Fruit fly (Drosophila melanogaster) whole organism, pupa: ENCODE results near the gene NimA.

ENCODE experiments used
- CG10348 ChIP-seq: fragments of 200-800 bp; sonication (Bioruptor generic); IDR thresholded peaks from 2 replicates; pipeline ENCODE4 v1.3.6; 2022; ENCODE audit warnings: missing biosample characterization, missing genetic modification characterization
- CG12605 ChIP-seq: fragments of 200-800 bp; sonication (Bioruptor generic); IDR thresholded peaks from 2 replicates; pipeline ENCODE4 v1.3.6; 2022; ENCODE audit warnings: missing biosample characterization, missing genetic modification characterization
- CG13204 ChIP-seq: fragments of 200-800 bp; sonication (Bioruptor generic); optimal IDR thresholded peaks from 2 replicates; lab custom pipeline; 2018; ENCODE audit warnings: missing biosample characterization, mild to moderate bottlenecking, missing genetic modification characterization, moderate library complexity
- CG14655 ChIP-seq: fragments of 200-800 bp; sonication (Bioruptor generic); optimal IDR thresholded peaks from 3 replicates; lab custom pipeline; 2017; ENCODE audit warnings: mild to moderate bottlenecking, missing biosample characterization, missing genetic modification reagents, missing genetic modification characterization
- CG15710 ChIP-seq: fragments of 200-800 bp; sonication (Bioruptor generic); optimal IDR thresholded peaks from 2 replicates; lab custom pipeline; 2018; ENCODE audit warnings: missing biosample characterization, mild to moderate bottlenecking, missing genetic modification characterization, moderate library complexity
- CG17806 ChIP-seq: fragments of 200-800 bp; sonication (Bioruptor generic); optimal IDR thresholded peaks from 2 replicates; lab custom pipeline; 2018; ENCODE audit warnings: missing biosample characterization, mild to moderate bottlenecking, missing genetic modification characterization, moderate library complexity
- CG32121 ChIP-seq: fragments of 200-800 bp; sonication (Bioruptor generic); IDR thresholded peaks from 2 replicates; pipeline ENCODE4 v1.3.6; 2022; ENCODE audit warnings: missing biosample characterization, missing genetic modification characterization
- CG34367 ChIP-seq: fragments of 200-800 bp; sonication (Bioruptor generic); optimal IDR thresholded peaks from 2 replicates; lab custom pipeline; 2018; ENCODE audit warnings: missing biosample characterization, mild to moderate bottlenecking, missing genetic modification characterization
- CG4496 ChIP-seq: fragments of 200-800 bp; sonication (Bioruptor generic); IDR thresholded peaks from 3 replicates; pipeline ENCODE4 v1.3.6; 2022; ENCODE audit warnings: missing biosample characterization, missing genetic modification characterization
- CG8159 ChIP-seq: fragments of 200-800 bp; sonication (Bioruptor generic); optimal IDR thresholded peaks from 3 replicates; lab custom pipeline; 2018; ENCODE audit warnings: missing biosample characterization, mild to moderate bottlenecking, missing genetic modification characterization, moderate library complexity
- CG8301 ChIP-seq: fragments of 200-800 bp; sonication (Bioruptor generic); optimal IDR thresholded peaks from 2 replicates; lab custom pipeline; 2018; ENCODE audit warnings: missing biosample characterization, mild to moderate bottlenecking, missing genetic modification characterization
- CG9948 ChIP-seq: fragments of 200-800 bp; sonication (Bioruptor generic); optimal IDR thresholded peaks from 2 replicates; lab custom pipeline; 2018; ENCODE audit warnings: missing biosample characterization, mild to moderate bottlenecking, missing genetic modification characterization, moderate library complexity
- D1 ChIP-seq: fragments of 200-800 bp; sonication (Bioruptor generic); optimal IDR thresholded peaks from 2 replicates; lab custom pipeline; 2018; ENCODE audit warnings: missing biosample characterization, mild to moderate bottlenecking, missing genetic modification characterization, moderate library complexity
- EcR ChIP-seq: fragments of 200-800 bp; sonication (Bioruptor generic); optimal IDR thresholded peaks from 3 replicates; lab custom pipeline; 2019; ENCODE audit warnings: missing biosample characterization, missing genetic modification characterization, mild to moderate bottlenecking, moderate library complexity, missing genetic modification reagents
- Ets98B ChIP-seq: fragments of 200-800 bp; sonication (Bioruptor generic); IDR thresholded peaks from 2 replicates; pipeline ENCODE4 v1.3.6; 2022; ENCODE audit warnings: missing biosample characterization, missing genetic modification characterization
- Pif1A ChIP-seq: fragments of 200-800 bp; sonication (Bioruptor generic); optimal IDR thresholded peaks from 3 replicates; lab custom pipeline; 2016; ENCODE audit warnings: missing biosample characterization, missing genetic modification characterization
- Pif1B ChIP-seq: fragments of 200-800 bp; sonication (Bioruptor generic); optimal IDR thresholded peaks from 3 replicates; lab custom pipeline; 2016; ENCODE audit warnings: missing biosample characterization, missing genetic modification characterization
- Snoo ChIP-seq: fragments of 200-800 bp; sonication (Bioruptor generic); optimal IDR thresholded peaks from 3 replicates; lab custom pipeline; 2017; ENCODE audit warnings: missing biosample characterization, mild to moderate bottlenecking, missing genetic modification characterization, inconsistent platforms
- fd96Ca ChIP-seq: fragments of 200-800 bp; sonication (Bioruptor generic); IDR thresholded peaks from 3 replicates; pipeline ENCODE4 v1.3.6; 2022; ENCODE audit warnings: missing biosample characterization, missing genetic modification characterization
- gl ChIP-seq: fragments of 200-800 bp; sonication (Bioruptor generic); optimal IDR thresholded peaks from 2 replicates; lab custom pipeline; 2018; ENCODE audit warnings: missing biosample characterization, mild to moderate bottlenecking, missing genetic modification characterization
- rn ChIP-seq: fragments of 200-800 bp; sonication (Bioruptor generic); IDR thresholded peaks from 2 replicates; pipeline ENCODE4 v1.3.6; 2022; ENCODE audit warnings: missing biosample characterization, missing genetic modification characterization

NimA gene

dm6 chr2L:13960399-13960798 is 3.1 kb downstream of the NimA start:
- no peak for TF ChIP-seq CG32121
- no peak for TF ChIP-seq rn
- no peak for TF ChIP-seq CG9948 (tag; lab: Kevin White, UChicago)
- no peak for TF ChIP-seq CG14655 (GFP tag; lab: Kevin White, UChicago)
- no peak for TF ChIP-seq CG10348 (GFP tag; lab: Robert Waterston, UW)
- no peak for TF ChIP-seq CG15710
- no peak for TF ChIP-seq CG34367 (tag; lab: Kevin White, UChicago)
- no peak for TF ChIP-seq EcR (GFP tag; lab: Kevin White, UChicago)
- TF ChIP-seq fd96Ca = no peak

- TF ChIP-seq CG4496 (GFP tag; lab: Robert Waterston, UW) (no peak), CG15710 (no peak), D1 (tag; lab: Kevin White, UChicago) (no peak), CG17806 (tag; lab: Kevin White, UChicago) (no peak), Ets98B (GFP tag; lab: Robert Waterston, UW) (no peak), CG32121 (no peak), CG8159 (tag; lab: Kevin White, UChicago) (no peak), rn (no peak), CG10348 (GFP tag; lab: Robert Waterston, UW) (no peak), CG34367 (tag; lab: Kevin White, UChicago) (no peak), fd96Ca (no peak), Snoo (no peak), Pif1A (GFP tag; lab: Kevin White, UChicago) (no peak)
Measured at dm6 chr2L:13963467-13964122, 6.3 kb downstream of the NimA start, which contains the start of gene NimB1. Gene NimB1 (plus strand): TSS chr2L:13963507.

dm6 chr2L:13966732-13967316 is 9.5 kb downstream of the NimA start, which contains the start of gene NimB2:
Gene NimB2 (minus strand): TSS chr2L:13967018.
- TF ChIP-seq CG17806 (tag; lab: Kevin White, UChicago) (no peak), CG34367 (tag; lab: Kevin White, UChicago) (no peak), Snoo (no peak), gl (tag; lab: Kevin White, UChicago) (no peak), rn (no peak), Pif1B (GFP tag; lab: Kevin White, UChicago) (no peak), Pif1A (GFP tag; lab: Kevin White, UChicago) (no peak), D1 (tag; lab: Kevin White, UChicago) (no peak), Ets98B (GFP tag; lab: Robert Waterston, UW) (no peak), CG8159 (tag; lab: Kevin White, UChicago) (no peak), CG15710 (no peak), CG10348 (GFP tag; lab: Robert Waterston, UW) (no peak), CG12605 (GFP tag; lab: Robert Waterston, UW) (no peak), CG14655 (GFP tag; lab: Kevin White, UChicago) (no peak), CG8301 (tag; lab: Kevin White, UChicago) (no peak), CG4496 (GFP tag; lab: Robert Waterston, UW) (no peak)

- TF ChIP-seq CG34367 (tag; lab: Kevin White, UChicago) (no peak), Pif1B (GFP tag; lab: Kevin White, UChicago) (no peak), CG32121 (no peak), CG15710 (no peak), CG8301 (tag; lab: Kevin White, UChicago) (no peak), CG17806 (tag; lab: Kevin White, UChicago) (no peak), rn (no peak), CG12605 (GFP tag; lab: Robert Waterston, UW) (no peak), CG4496 (GFP tag; lab: Robert Waterston, UW) (no peak), gl (tag; lab: Kevin White, UChicago) (no peak), Pif1A (GFP tag; lab: Kevin White, UChicago) (no peak), CG9948 (tag; lab: Kevin White, UChicago) (no peak), CG14655 (GFP tag; lab: Kevin White, UChicago) (no peak), fd96Ca (no peak), Snoo (no peak), CG10348 (GFP tag; lab: Robert Waterston, UW) (no peak), CG13204 (GFP tag; lab: Kevin White, UChicago) (no peak), D1 (tag; lab: Kevin White, UChicago) (no peak)
Measured at dm6 chr2L:13967846-13968350, 10.6 kb downstream of the NimA start, which contains the start of gene NimB3. Gene NimB3 (minus strand): TSS chr2L:13967985.

- TF ChIP-seq CG32121 (no peak), D1 (tag; lab: Kevin White, UChicago) (no peak), fd96Ca (no peak), CG34367 (tag; lab: Kevin White, UChicago) (no peak), EcR (GFP tag; lab: Kevin White, UChicago) (no peak), CG14655 (GFP tag; lab: Kevin White, UChicago) (no peak), CG10348 (GFP tag; lab: Robert Waterston, UW) (no peak), CG17806 (tag; lab: Kevin White, UChicago) (no peak), CG13204 (GFP tag; lab: Kevin White, UChicago) (no peak)
Measured at dm6 chr2L:13969876-13970275, 12.5 kb downstream of the NimA start, which contains the start of the genes NimB4 and NimB5. Gene NimB4 (minus strand): TSS chr2L:13969976. Gene NimB5 (plus strand): TSS chr2L:13970177.
